Fruit fly (Drosophila melanogaster) whole organism, embryonic: ENCODE data around the gene scrt.

ENCODE experiments used
- Atf-2 ChIP-seq: fragments of 200-800 bp; sonication (Bioruptor generic); optimal IDR thresholded peaks from 2 replicates; lab custom pipeline; 2016; ENCODE audit warnings: missing biosample characterization, missing genetic modification characterization
- Bgb ChIP-seq: fragments of 200-800 bp; sonication (Bioruptor generic); IDR thresholded peaks from 2 replicates; pipeline ENCODE4 v1.3.6; 2022; ENCODE audit warnings: missing biosample characterization, missing genetic modification characterization; ENCODE audit not compliant: partially characterized antibody
- CG10366 ChIP-seq: fragments of 200-800 bp; sonication (Bioruptor generic); IDR thresholded peaks from 2 replicates; pipeline ENCODE4 v1.3.6; 2022; ENCODE audit warnings: missing biosample characterization, missing genetic modification characterization
- CG10959 ChIP-seq: fragments of 200-800 bp; sonication (Bioruptor generic); IDR thresholded peaks from 2 replicates; pipeline ENCODE4 v1.3.6; 2022; ENCODE audit warnings: missing biosample characterization, missing genetic modification characterization
- CG13775 ChIP-seq: fragments of 200-800 bp; sonication (Bioruptor generic); optimal IDR thresholded peaks from 3 replicates; lab custom pipeline; 2017; ENCODE audit warnings: missing biosample characterization, mild to moderate bottlenecking, missing genetic modification characterization
- CG14050 ChIP-seq: fragments of 200-800 bp; sonication (Bioruptor generic); IDR thresholded peaks from 3 replicates; pipeline ENCODE4 v1.3.6; 2022; ENCODE audit warnings: missing biosample characterization, missing genetic modification characterization
- CG16779 ChIP-seq: fragments of 200-800 bp; sonication (Bioruptor generic); IDR thresholded peaks from 2 replicates; pipeline ENCODE4 v1.3.6; 2022; ENCODE audit warnings: missing biosample characterization, missing genetic modification characterization
- CG16813 ChIP-seq: fragments of 200-800 bp; sonication (Bioruptor generic); IDR thresholded peaks from 3 replicates; pipeline ENCODE4 v1.3.6; 2022; ENCODE audit warnings: missing biosample characterization, missing genetic modification characterization; ENCODE audit not compliant: partially characterized antibody
- CG17612 ChIP-seq: fragments of 200-800 bp; sonication (Bioruptor generic); IDR thresholded peaks from 2 replicates; pipeline ENCODE4 v1.3.6; 2022; ENCODE audit warnings: missing biosample characterization, missing genetic modification characterization
- CG18262 ChIP-seq: fragments of 200-800 bp; optimal IDR thresholded peaks from 3 replicates; lab custom pipeline; 2019; ENCODE audit warnings: missing biosample characterization, mild to moderate bottlenecking, missing genetic modification characterization, moderate library complexity
- CG18619 ChIP-seq: fragments of 200-800 bp; sonication (Bioruptor generic); optimal IDR thresholded peaks from 3 replicates; lab custom pipeline; 2017; ENCODE audit warnings: missing biosample characterization, mild to moderate bottlenecking, missing genetic modification characterization
- CG18764 ChIP-seq: fragments of 200-800 bp; sonication (Bioruptor generic); optimal IDR thresholded peaks from 3 replicates; lab custom pipeline; 2016; ENCODE audit warnings: missing biosample characterization, missing genetic modification characterization
- CG3407 ChIP-seq: fragments of 200-800 bp; sonication (Bioruptor generic); optimal IDR thresholded peaks from 2 replicates; lab custom pipeline; 2018; ENCODE audit warnings: missing biosample characterization, mild to moderate bottlenecking, missing genetic modification characterization
- CG6254 ChIP-seq: fragments of 200-800 bp; sonication (Bioruptor generic); optimal IDR thresholded peaks from 3 replicates; lab custom pipeline; 2017; ENCODE audit warnings: mild to moderate bottlenecking, missing biosample characterization, missing genetic modification reagents, missing genetic modification characterization
- CG7357 ChIP-seq: fragments of 200-800 bp; sonication (Bioruptor generic); IDR thresholded peaks from 3 replicates; pipeline ENCODE4 v1.3.6; 2022; ENCODE audit warnings: missing biosample characterization, missing genetic modification characterization
- CG7556 ChIP-seq: fragments of 200-800 bp; sonication (Bioruptor generic); optimal IDR thresholded peaks from 2 replicates; lab custom pipeline; 2017; ENCODE audit warnings: missing biosample characterization, mild to moderate bottlenecking, missing genetic modification characterization
- CG8290 ChIP-seq, 3 experiments: fragments of 200-800 bp; sonication (Bioruptor generic); optimal IDR thresholded peaks; 2 replicates each; lab custom pipeline; 2016 to 2019; ENCODE audit warnings: missing biosample characterization in 3 of 3, missing genetic modification characterization in 3 of 3, mild to moderate bottlenecking in 2 of 3, moderate library complexity in 1 of 3
- CG8765 ChIP-seq: fragments of 200-800 bp; sonication (Bioruptor generic); IDR thresholded peaks from 2 replicates; pipeline ENCODE4 v1.3.6; 2022; ENCODE audit warnings: missing biosample characterization, missing genetic modification characterization
- D ChIP-seq, 2 experiments: fragments of 200-800 bp in 1 of 2; fragments of >200 bp in 1 of 2; sonication (Bioruptor generic) in 1 of 2; optimal IDR thresholded peaks; 2 replicates in 1 of 2; 3 replicates in 1 of 2; lab custom pipeline; 2017; ENCODE audit warnings: mild to moderate bottlenecking in 1 of 2, missing biosample characterization in 1 of 2, missing genetic modification characterization in 1 of 2, missing genetic modification reagents in 1 of 2
- Dll ChIP-seq: fragments of 200-800 bp; sonication (Bioruptor generic); IDR thresholded peaks from 4 replicates; pipeline ENCODE4 v1.3.6; 2022; ENCODE audit warnings: missing biosample characterization, missing genetic modification characterization; ENCODE audit not compliant: partially characterized antibody
- Drgx ChIP-seq: fragments of 200-800 bp; sonication (Bioruptor generic); IDR thresholded peaks from 2 replicates; pipeline ENCODE4 v1.3.6; 2022; ENCODE audit warnings: missing biosample characterization, missing genetic modification characterization
- HLH4C ChIP-seq: fragments of 200-800 bp; sonication (Bioruptor generic); IDR thresholded peaks from 3 replicates; pipeline ENCODE4 v1.3.6; 2022; ENCODE audit warnings: missing biosample characterization, missing genetic modification characterization; ENCODE audit not compliant: partially characterized antibody
- Poxn ChIP-seq: fragments of 200-800 bp; sonication (Bioruptor generic); IDR thresholded peaks from 2 replicates; pipeline ENCODE4 v1.3.6; 2022; ENCODE audit warnings: missing biosample characterization, missing genetic modification characterization
- Rx ChIP-seq: fragments of 200-800 bp; sonication (Bioruptor generic); IDR thresholded peaks from 2 replicates; pipeline ENCODE4 v1.3.6; 2022; ENCODE audit warnings: missing biosample characterization, missing genetic modification characterization
- Scr ChIP-seq: fragments of 200-800 bp; sonication (Bioruptor generic); IDR thresholded peaks from 2 replicates; pipeline ENCODE4 v1.3.6; 2022; ENCODE audit warnings: missing biosample characterization, missing genetic modification characterization; ENCODE audit not compliant: partially characterized antibody
- Sry-β ChIP-seq: fragments of 200-800 bp; sonication (Bioruptor generic); optimal IDR thresholded peaks from 2 replicates; lab custom pipeline; 2018; ENCODE audit warnings: missing biosample characterization, mild to moderate bottlenecking, missing genetic modification characterization, moderate library complexity
- Xbp1 ChIP-seq: fragments of 200-800 bp; sonication (Bioruptor generic); optimal IDR thresholded peaks from 3 replicates; lab custom pipeline; 2016; ENCODE audit warnings: missing biosample characterization, mild to moderate bottlenecking, missing genetic modification characterization
- Xrp1 ChIP-seq: fragments of 200-800 bp; sonication (Bioruptor generic); IDR thresholded peaks from 2 replicates; pipeline ENCODE4 v1.3.6; 2022; ENCODE audit warnings: missing biosample characterization, missing genetic modification characterization
- az2 ChIP-seq: fragments of 200-800 bp; sonication (Bioruptor generic); optimal IDR thresholded peaks from 3 replicates; lab custom pipeline; 2016; ENCODE audit warnings: missing biosample characterization, missing genetic modification characterization
- cas ChIP-seq: fragments of 200-800 bp; sonication (Bioruptor generic); IDR thresholded peaks from 2 replicates; pipeline ENCODE4 v1.3.6; 2022; ENCODE audit warnings: missing biosample characterization, missing genetic modification characterization
- cato ChIP-seq: fragments of 200-800 bp; sonication (Bioruptor generic); optimal IDR thresholded peaks from 2 replicates; lab custom pipeline; 2016; ENCODE audit warnings: missing biosample characterization, missing genetic modification characterization, borderline replicate concordance
- caup ChIP-seq: fragments of 200-800 bp; sonication (Bioruptor generic); optimal IDR thresholded peaks from 3 replicates; lab custom pipeline; 2017; ENCODE audit warnings: missing biosample characterization, mild to moderate bottlenecking, missing genetic modification characterization, moderate library complexity; ENCODE audit not compliant: severe bottlenecking
- dmrt11E ChIP-seq: fragments of 200-800 bp; sonication (Bioruptor generic); optimal IDR thresholded peaks from 3 replicates; lab custom pipeline; 2018; ENCODE audit warnings: missing biosample characterization, mild to moderate bottlenecking, missing genetic modification characterization, moderate library complexity
- ewg ChIP-seq: fragments of 200-800 bp; sonication (Bioruptor generic); optimal IDR thresholded peaks from 3 replicates; lab custom pipeline; 2017; ENCODE audit warnings: mild to moderate bottlenecking, missing biosample characterization, missing genetic modification reagents, missing genetic modification characterization
- h ChIP-seq: fragments of >200 bp; optimal IDR thresholded peaks from 2 replicates; lab custom pipeline; 2017
- ind ChIP-seq: fragments of 200-800 bp; sonication (Bioruptor generic); optimal IDR thresholded peaks from 3 replicates; lab custom pipeline; 2016; ENCODE audit warnings: missing biosample characterization, missing genetic modification characterization
- knrl ChIP-seq: fragments of 200-800 bp; sonication (Bioruptor generic); IDR thresholded peaks from 3 replicates; pipeline ENCODE4 v1.3.6; 2022; ENCODE audit warnings: missing biosample characterization, missing genetic modification characterization; ENCODE audit not compliant: partially characterized antibody
- lilli ChIP-seq: fragments of 200-800 bp; sonication (Bioruptor generic); optimal IDR thresholded peaks from 3 replicates; lab custom pipeline; 2016; ENCODE audit warnings: missing biosample characterization, missing genetic modification characterization
- lov ChIP-seq, 2 experiments: fragments of 200-800 bp in 1 of 2; fragments of >200 bp in 1 of 2; sonication (Bioruptor generic) in 1 of 2; IDR thresholded peaks in 1 of 2; optimal IDR thresholded peaks in 1 of 2; 2 replicates in 1 of 2; 3 replicates in 1 of 2; pipeline versions ENCODE4 v1.3.6 to Lab custom; 2017 to 2022; ENCODE audit warnings: missing biosample characterization in 1 of 2, missing genetic modification characterization in 1 of 2
- onecut ChIP-seq: fragments of 200-800 bp; sonication (Bioruptor generic); IDR thresholded peaks from 2 replicates; pipeline ENCODE4 v1.3.6; 2022; ENCODE audit warnings: missing biosample characterization, missing genetic modification characterization
- rib ChIP-seq: fragments of 200-800 bp; sonication (Bioruptor generic); IDR thresholded peaks from 2 replicates; pipeline ENCODE4 v1.3.6; 2022; ENCODE audit warnings: missing biosample characterization, missing genetic modification characterization
- slbo ChIP-seq: fragments of 200-800 bp; sonication (Bioruptor generic); IDR thresholded peaks from 2 replicates; pipeline ENCODE4 v1.3.6; 2022; ENCODE audit warnings: missing biosample characterization, missing genetic modification characterization
- stwl ChIP-seq: fragments of 200-800 bp; sonication (Bioruptor generic); optimal IDR thresholded peaks from 3 replicates; lab custom pipeline; 2018; ENCODE audit warnings: missing biosample characterization, mild to moderate bottlenecking, missing genetic modification characterization, moderate library complexity
- tgo ChIP-seq: fragments of 200-800 bp; sonication (Bioruptor generic); IDR thresholded peaks from 3 replicates; pipeline ENCODE4 v1.3.6; 2022; ENCODE audit warnings: missing biosample characterization, missing genetic modification characterization
- tin ChIP-seq: fragments of 200-800 bp; sonication (Bioruptor generic); optimal IDR thresholded peaks from 3 replicates; lab custom pipeline; 2016; ENCODE audit warnings: missing biosample characterization, missing genetic modification characterization
- vvl ChIP-seq: fragments of 200-800 bp; sonication (Bioruptor generic); IDR thresholded peaks from 2 replicates; pipeline ENCODE4 v1.3.6; 2022; ENCODE audit warnings: missing biosample characterization, missing genetic modification characterization
- z ChIP-seq: fragments of 200-800 bp; sonication (Bioruptor generic); IDR thresholded peaks from 3 replicates; pipeline ENCODE4 v1.3.6; 2022; ENCODE audit warnings: missing biosample characterization, missing genetic modification characterization
- zfh1 ChIP-seq: fragments of 200-800 bp; sonication (Bioruptor generic); IDR thresholded peaks from 3 replicates; pipeline ENCODE4 v1.3.6; 2022; ENCODE audit warnings: missing biosample characterization, missing genetic modification characterization

The scrt gene

DNA sequence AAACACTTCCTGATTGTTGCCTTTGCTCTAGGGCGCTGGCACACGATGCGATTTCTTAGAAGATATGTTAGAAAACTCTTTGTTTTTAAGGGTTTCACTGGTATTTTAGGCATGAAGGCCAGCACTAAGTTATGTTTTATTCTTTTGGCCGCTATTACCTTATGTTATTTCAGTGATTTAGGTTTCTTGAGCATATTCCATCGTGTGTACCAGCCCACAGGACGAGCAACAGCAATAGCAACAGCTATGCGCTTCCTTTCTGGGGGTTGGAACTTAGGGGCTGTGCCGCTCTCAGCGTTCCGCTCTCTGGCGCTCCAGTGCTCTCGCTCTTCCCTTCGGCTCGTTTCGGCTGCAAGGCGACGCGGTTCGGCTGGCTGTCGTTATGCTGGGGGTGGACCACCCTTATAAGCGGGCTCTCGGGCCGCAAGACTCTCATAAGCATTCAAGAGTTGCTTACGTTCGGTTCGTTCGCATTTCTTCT lies at the start of gene scrt (continued):
- no peak for TF ChIP-seq Sry-β (GFP tag; lab: Kevin White, UChicago)
- peak; percentile 68; the same call in 3 of the 4 replicates for TF ChIP-seq Dll (GFP tag; lab: Robert Waterston, UW)
- TF ChIP-seq D (optimal IDR thresholded peaks at IDR 0.05; lab: Kevin White, UChicago), result peak; percentile 55
- peak; percentile 57 for TF ChIP-seq D (GFP tag; optimal IDR thresholded peaks at IDR 0.05; lab: Kevin White, UChicago)
- TF ChIP-seq slbo, result no peak
- peak; percentile 86 for TF ChIP-seq CG13775
- peak; percentile 68 for TF ChIP-seq CG16813 (GFP tag; lab: Robert Waterston, UW)
- TF ChIP-seq CG6254, result peak; percentile 3
- TF ChIP-seq ind (GFP tag; lab: Kevin White, UChicago), result no peak
- no peak for TF ChIP-seq az2 (GFP tag; lab: Kevin White, UChicago)
- no peak for TF ChIP-seq Drgx (GFP tag; lab: Robert Waterston, UW)
- peak; percentile 100 for TF ChIP-seq CG18764 (GFP tag; lab: Kevin White, UChicago)
- peak; percentile 18; the same call in 1 of the 3 replicates for TF ChIP-seq CG14050 (GFP tag; lab: Robert Waterston, UW)
- TF ChIP-seq cas, result no peak
- TF ChIP-seq vvl (GFP tag; lab: Robert Waterston, UW), result 0 out of 2 replicates have a peak, but pooled peaks have one; percentile 39
- peak; percentile 51 for TF ChIP-seq Rx (GFP tag; lab: Robert Waterston, UW)
- TF ChIP-seq Atf-2, result no peak
- TF ChIP-seq stwl (tag; lab: Kevin White, UChicago), result no peak
- peak; percentile 61 for TF ChIP-seq CG7556 (GFP tag; lab: Kevin White, UChicago)
- peak; percentile 37 for TF ChIP-seq ewg (GFP tag; lab: Kevin White, UChicago)
- TF ChIP-seq Xbp1 (GFP tag; lab: Kevin White, UChicago), result peak; percentile 38
- peak; percentile 59 for TF ChIP-seq CG10959
- peak; percentile 28 for TF ChIP-seq CG18619
- no peak for TF ChIP-seq CG3407 (GFP tag; lab: Kevin White, UChicago)
- TF ChIP-seq Scr (GFP tag; lab: Robert Waterston, UW), result peak; percentile 52
- TF ChIP-seq CG8290 (GFP tag; optimal IDR thresholded peaks at IDR 0.05; lab: Kevin White, UChicago), result peak; percentile 38
- TF ChIP-seq CG8290 (tag; optimal IDR thresholded peaks at IDR 0.05; lab: Kevin White, UChicago), result peak in 1 of 2 experiments; percentile 59
- TF ChIP-seq lov (optimal IDR thresholded peaks at IDR 0.05; lab: Kevin White, UChicago), result no peak
- TF ChIP-seq lov (GFP tag; IDR thresholded peaks at IDR 0.05; lab: Robert Waterston, UW), result peak; percentile 32; the same call in 1 of the 3 replicates
- TF ChIP-seq CG18262 (tag; lab: Kevin White, UChicago), result peak; percentile 62
- peak; percentile 76 for TF ChIP-seq zfh1
- no peak for TF ChIP-seq h
- peak; percentile 59 for TF ChIP-seq HLH4C
- peak; percentile 9 for TF ChIP-seq tin (GFP tag; lab: Kevin White, UChicago)
- TF ChIP-seq CG8765 (GFP tag; lab: Robert Waterston, UW), result peak; percentile 67; the same call in 1 of the 2 replicates
- no peak for TF ChIP-seq caup (GFP tag; lab: Kevin White, UChicago)
- TF ChIP-seq CG7357, result no peak
- TF ChIP-seq Poxn (GFP tag; lab: Robert Waterston, UW), result no peak
- 0 out of 3 replicates have a peak, but pooled peaks have one; percentile 27 for TF ChIP-seq tgo (GFP tag; lab: Robert Waterston, UW)
- TF ChIP-seq dmrt11E (tag; lab: Kevin White, UChicago), result peak; percentile 91
- peak; percentile 34 for TF ChIP-seq lilli (GFP tag; lab: Kevin White, UChicago)
- peak; percentile 72; the same call in 2 of the 3 replicates for TF ChIP-seq knrl (GFP tag; lab: Robert Waterston, UW)
- peak; percentile 9; the same call in 1 of the 2 replicates for TF ChIP-seq CG10366 (GFP tag; lab: Robert Waterston, UW)
- peak; percentile 80; the same call in 1 of the 2 replicates for TF ChIP-seq Xrp1 (GFP tag; lab: Robert Waterston, UW)
- TF ChIP-seq onecut, result peak; percentile 61
- TF ChIP-seq cato, result no peak
- no peak for TF ChIP-seq Bgb (GFP tag; lab: Robert Waterston, UW)
- TF ChIP-seq CG17612 (GFP tag; lab: Robert Waterston, UW), result no peak
- no peak for TF ChIP-seq CG16779 (GFP tag; lab: Robert Waterston, UW)
- no peak for TF ChIP-seq rib
- no peak for TF ChIP-seq z (GFP tag; lab: Robert Waterston, UW)
